Worm (Caenorhabditis elegans) whole organism, L4 larva: ENCODE data around the gene rbm-7.
A peak's percentile ranks its signal among the peaks of the same experiment; 100 is the strongest.

ENCODE experiments used
- D1046.2 ChIP-seq: fragments of 200-800 bp; sonication (Bioruptor generic); IDR thresholded peaks from 2 replicates; pipeline ENCODE4 v1.3.6; 2022; ENCODE audit warnings: missing genetic modification characterization, missing compliant biosample characterization
- F44E2.7 ChIP-seq: fragments of 200-800 bp; sonication (Bioruptor generic); IDR thresholded peaks from 2 replicates; pipeline ENCODE4 v2.1.2; 2022; ENCODE audit warnings: missing genetic modification characterization, missing compliant biosample characterization
- F49E8.2 ChIP-seq: sonication (generic microtip); optimal IDR thresholded peaks from 2 replicates; lab custom pipeline; 2016; ENCODE audit warnings: missing compliant biosample characterization, mild to moderate bottlenecking, missing genetic modification characterization, borderline replicate concordance
- Y48G9A.11 ChIP-seq: fragments of 200-800 bp; sonication (Bioruptor generic); IDR thresholded peaks from 2 replicates; pipeline ENCODE4 v1.3.6; 2022; ENCODE audit warnings: missing genetic modification reagents, missing genetic modification characterization, missing compliant biosample characterization
- ZK546.5 ChIP-seq, 2 experiments: sonication (generic microtip); optimal IDR thresholded peaks; 2 replicates each; lab custom pipeline; 2017; ENCODE audit warnings: missing biosample characterization in 2 of 2, missing genetic modification characterization in 2 of 2
- aly-2 ChIP-seq: sonication (generic microtip); optimal IDR thresholded peaks from 2 replicates; lab custom pipeline; 2018; ENCODE audit warnings: missing biosample characterization, missing genetic modification characterization
- ama-1 ChIP-seq: fragments of 150-350 bp; optimal IDR thresholded peaks from 2 replicates; lab custom pipeline; 2014; ENCODE audit warnings: inconsistent platforms, mixed read lengths
- arid-1 ChIP-seq: fragments of 200-800 bp; sonication (Bioruptor generic); conservative IDR thresholded peaks from 2 replicates; pipeline ENCODE4 v1.3.6; 2022; ENCODE audit warnings: missing genetic modification reagents, missing genetic modification characterization, missing compliant biosample characterization
- ceh-28 ChIP-seq: fragments of 150-350 bp; optimal IDR thresholded peaks from 2 replicates; lab custom pipeline; 2014; ENCODE audit warnings: missing biosample characterization, missing genetic modification reagents, missing genetic modification characterization
- ceh-44 ChIP-seq: fragments of 200-800 bp; sonication (Bioruptor generic); IDR thresholded peaks from 2 replicates; pipeline ENCODE4 v1.3.6; 2022; ENCODE audit warnings: missing genetic modification reagents, missing genetic modification characterization, missing compliant biosample characterization
- ceh-62 ChIP-seq: sonication (generic microtip); optimal IDR thresholded peaks from 2 replicates; lab custom pipeline; 2017; ENCODE audit warnings: missing biosample characterization, missing genetic modification characterization
- ces-1 ChIP-seq: fragments of 150-350 bp; sonication (generic microtip); optimal IDR thresholded peaks from 4 replicates; lab custom pipeline; 2014; ENCODE audit warnings: missing biosample characterization, missing genetic modification reagents, missing genetic modification characterization
- cey-2 ChIP-seq: sonication (generic microtip); optimal IDR thresholded peaks from 3 replicates; lab custom pipeline; 2017; ENCODE audit warnings: missing genetic modification characterization, mild to moderate bottlenecking, missing compliant biosample characterization, antibody characterized with exemption, borderline replicate concordance; ENCODE audit not compliant: insufficient read depth
- ctbp-1 ChIP-seq: fragments of 200-800 bp; sonication (Bioruptor generic); IDR thresholded peaks from 2 replicates; pipeline ENCODE4 v1.3.6; 2022; ENCODE audit warnings: missing genetic modification reagents, missing genetic modification characterization, missing compliant biosample characterization
- daf-16 ChIP-seq, 3 experiments: sonication (generic microtip); optimal IDR thresholded peaks; 2 replicates each; lab custom pipeline; 2016 to 2017; ENCODE audit warnings: missing genetic modification characterization in 3 of 3, missing genetic modification reagents in 3 of 3, mild to moderate bottlenecking in 2 of 3, missing compliant biosample characterization in 2 of 3, missing biosample characterization in 1 of 3, moderate library complexity in 1 of 3
- dmd-6 ChIP-seq: fragments of 200-800 bp; sonication (Bioruptor generic); IDR thresholded peaks from 2 replicates; pipeline ENCODE4 v1.3.6; 2022; ENCODE audit warnings: missing genetic modification reagents, missing genetic modification characterization, missing compliant biosample characterization
- dpl-1 ChIP-seq: fragments of 150-350 bp; optimal IDR thresholded peaks from 2 replicates; lab custom pipeline; 2014; ENCODE audit warnings: missing biosample characterization, missing genetic modification reagents, missing genetic modification characterization
- dve-1 ChIP-seq: sonication (generic microtip); optimal IDR thresholded peaks from 2 replicates; lab custom pipeline; 2017; ENCODE audit warnings: antibody characterized with exemption, mild to moderate bottlenecking, missing genetic modification characterization, missing compliant biosample characterization; ENCODE audit not compliant: insufficient read depth
- egl-27 ChIP-seq: sonication (generic microtip); optimal IDR thresholded peaks from 3 replicates; lab custom pipeline; 2017; ENCODE audit warnings: missing biosample characterization, missing genetic modification reagents, missing genetic modification characterization
- egl-43 ChIP-seq: fragments of 200-800 bp; sonication (Bioruptor generic); IDR thresholded peaks from 2 replicates; pipeline ENCODE4 v1.3.6; 2022; ENCODE audit warnings: missing genetic modification reagents, missing genetic modification characterization, missing compliant biosample characterization
- fos-1 ChIP-seq: fragments of 150-350 bp; optimal IDR thresholded peaks from 2 replicates; lab custom pipeline; 2014; ENCODE audit warnings: missing biosample characterization, missing genetic modification characterization
- lsy-2 ChIP-seq, 2 experiments: fragments of 150-350 bp in 1 of 2; sonication (generic microtip) in 1 of 2; optimal IDR thresholded peaks; 2 replicates each; lab custom pipeline; 2014 to 2017; ENCODE audit warnings: missing biosample characterization in 2 of 2, missing genetic modification characterization in 2 of 2
- mep-1 ChIP-seq: fragments of 150-350 bp; sonication (generic microtip); optimal IDR thresholded peaks from 3 replicates; lab custom pipeline; 2014; ENCODE audit warnings: missing biosample characterization, missing genetic modification characterization
- mes-2 ChIP-seq: sonication (generic microtip); optimal IDR thresholded peaks from 2 replicates; lab custom pipeline; 2016; ENCODE audit warnings: missing genotype, mild to moderate bottlenecking, missing genetic modification characterization, missing compliant biosample characterization; ENCODE audit not compliant: poor library complexity, severe bottlenecking
- nhr-28 ChIP-seq: fragments of 150-350 bp; optimal IDR thresholded peaks from 2 replicates; lab custom pipeline; 2014; ENCODE audit warnings: missing biosample characterization, missing genetic modification characterization
- nhr-48 ChIP-seq: sonication (generic microtip); optimal IDR thresholded peaks from 2 replicates; lab custom pipeline; 2016; ENCODE audit warnings: mild to moderate bottlenecking, missing genetic modification characterization, missing compliant biosample characterization
- nhr-6 ChIP-seq: fragments of 150-350 bp; optimal IDR thresholded peaks from 2 replicates; lab custom pipeline; 2014; ENCODE audit warnings: missing biosample characterization, missing genetic modification characterization
- pqm-1 ChIP-seq: sonication (generic microtip); optimal IDR thresholded peaks from 2 replicates; lab custom pipeline; 2017; ENCODE audit warnings: missing biosample characterization, missing genetic modification characterization
- sdz-12 ChIP-seq: fragments of 200-800 bp; sonication (Bioruptor generic); optimal IDR thresholded peaks from 2 replicates; lab custom pipeline; 2018; ENCODE audit warnings: mild to moderate bottlenecking, missing genetic modification characterization, missing compliant biosample characterization
- set-16 ChIP-seq: fragments of 200-800 bp; sonication (Bioruptor generic); IDR thresholded peaks from 2 replicates; pipeline ENCODE4 v1.3.6; 2022; ENCODE audit warnings: missing genetic modification reagents, missing genetic modification characterization, missing compliant biosample characterization
- skn-1 ChIP-seq: fragments of 150-350 bp; optimal IDR thresholded peaks from 2 replicates; lab custom pipeline; 2014; ENCODE audit warnings: missing biosample characterization, missing genetic modification characterization
- snpc-4 ChIP-seq: fragments of 150-350 bp; optimal IDR thresholded peaks from 2 replicates; lab custom pipeline; 2014; ENCODE audit warnings: missing biosample characterization, missing genetic modification characterization
- spr-1 ChIP-seq: sonication (generic microtip); optimal IDR thresholded peaks from 2 replicates; lab custom pipeline; 2016; ENCODE audit warnings: mild to moderate bottlenecking, missing genetic modification characterization, missing compliant biosample characterization
- tag-97 ChIP-seq: fragments of 200-800 bp; sonication (Bioruptor generic); IDR thresholded peaks from 2 replicates; pipeline ENCODE4 v1.3.6; 2022; ENCODE audit warnings: missing genetic modification characterization, missing compliant biosample characterization
- unc-130 ChIP-seq: sonication (generic microtip); optimal IDR thresholded peaks from 2 replicates; lab custom pipeline; 2016; ENCODE audit warnings: missing genetic modification reagents, missing genetic modification characterization, missing compliant biosample characterization
- unc-39 ChIP-seq: sonication (generic microtip); optimal IDR thresholded peaks from 2 replicates; lab custom pipeline; 2017; ENCODE audit warnings: missing biosample characterization, missing genetic modification characterization
- unc-62 ChIP-seq, 3 experiments: fragments of 150-350 bp in 1 of 3; sonication (generic microtip); optimal IDR thresholded peaks in 2 of 3; peaks in 1 of 3; 1 replicate in 1 of 3; 2 replicates in 2 of 3; lab custom pipeline; 2014 to 2017; ENCODE audit warnings: missing biosample characterization in 3 of 3, missing genetic modification characterization in 3 of 3, missing genetic modification reagents in 3 of 3, missing genotype in 1 of 3
- zip-11 ChIP-seq: fragments of 200-800 bp; sonication (Bioruptor generic); IDR thresholded peaks from 2 replicates; pipeline ENCODE4 v1.3.6; 2022; ENCODE audit warnings: missing genetic modification characterization, missing compliant biosample characterization

rbm-7 gene

DNA sequence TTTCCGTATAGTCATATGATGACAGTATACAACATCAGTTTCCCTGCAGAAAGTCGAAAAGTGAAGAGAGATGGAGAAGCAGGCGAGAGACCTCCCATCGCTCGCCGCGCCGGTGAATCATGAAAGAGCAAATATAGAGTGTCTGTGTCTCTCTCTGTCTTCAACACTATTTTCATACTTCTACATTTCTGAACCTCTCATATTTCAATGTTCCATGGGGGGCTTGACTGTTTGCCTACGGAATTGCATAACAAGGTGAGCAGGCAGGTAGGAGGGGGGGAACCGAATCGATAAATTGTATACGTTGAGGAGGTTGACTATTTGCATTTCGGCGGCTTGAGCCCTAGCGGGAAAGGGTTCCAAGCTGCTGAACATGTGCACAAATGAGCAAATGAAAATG lies 11.8 kb downstream of the rbm-7 start (continued):
- TF ChIP-seq skn-1 (tag; lab: Kevin White, UChicago) (no peak), ZK546.5 (tag; optimal IDR thresholded peaks at IDR 0.05; lab: Kevin White, UChicago) (no peak), D1046.2 (GFP tag; lab: Robert Waterston, UW) (no peak), fos-1 (no peak), dmd-6 (GFP tag; lab: Robert Waterston, UW) (peak; percentile 30; the same call in 1 of the 2 replicates), tag-97 (GFP tag; lab: Robert Waterston, UW) (no peak), Y48G9A.11 (GFP tag; lab: Robert Waterston, UW) (no peak), ceh-28 (tag; lab: Kevin White, UChicago) (peak; percentile 11), F44E2.7 (GFP tag; lab: Robert Waterston, UW) (no peak), egl-43 (GFP tag; lab: Robert Waterston, UW) (no peak), arid-1 (GFP tag; lab: Robert Waterston, UW) (no peak), unc-39 (tag; lab: Kevin White, UChicago) (no peak), dpl-1 (peak; percentile 6), unc-130 (GFP tag; lab: Kevin White, UChicago) (no peak), egl-27 (no peak), nhr-6 (tag; lab: Kevin White, UChicago) (peak; percentile 86), ceh-44 (no peak)

DNA sequence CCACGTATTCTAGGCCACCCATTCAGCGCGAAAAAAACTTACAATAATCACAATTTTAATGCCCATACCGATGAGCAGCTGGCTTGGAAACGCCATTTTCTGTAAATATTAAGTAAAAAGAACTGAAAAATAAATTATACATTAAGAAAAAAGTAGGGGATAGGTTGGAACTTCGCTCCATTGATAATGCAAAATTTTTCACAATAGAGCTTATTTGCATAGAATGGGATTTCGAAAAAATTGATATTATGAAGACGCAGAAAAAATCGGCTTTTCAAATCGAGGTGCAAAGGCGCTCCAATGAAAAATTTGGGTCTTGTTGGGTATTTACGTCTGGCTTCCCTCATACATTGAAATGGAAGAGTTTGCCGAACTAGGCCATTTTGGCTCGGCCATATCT lies 13.1 kb downstream of the rbm-7 start, which contains the start of gene Y37D8A.16:
TSS of gene Y37D8A.16 (minus strand) at position 101 of the 400 bp plus-strand sequence.
- TF ChIP-seq ama-1 (lab: Kevin White, UChicago), result no peak
- TF ChIP-seq spr-1, result no peak
- TF ChIP-seq nhr-28, result no peak
- no peak for TF ChIP-seq ceh-62

DNA sequence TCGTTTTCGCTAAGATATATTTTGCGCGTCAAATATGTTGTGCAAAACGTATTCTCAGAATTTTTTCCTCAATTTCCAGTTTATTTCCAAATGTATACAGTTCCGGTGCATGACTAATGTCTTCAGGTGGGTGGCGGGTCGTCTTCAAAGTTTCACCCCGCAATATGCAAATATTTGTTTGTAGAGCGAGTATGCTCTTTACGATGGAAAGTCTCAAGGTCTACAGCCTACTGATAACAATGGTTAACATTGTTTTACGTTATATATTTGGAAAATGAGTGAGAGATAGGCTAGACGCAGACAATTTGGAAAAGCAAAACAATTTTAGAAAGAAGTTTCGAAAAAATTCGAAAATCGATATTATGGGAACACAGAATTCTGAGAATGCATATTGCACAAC lies 13.8 kb downstream of the rbm-7 start:
- no peak for TF ChIP-seq ctbp-1 (GFP tag; lab: Robert Waterston, UW)
- TF ChIP-seq mes-2 (tag; lab: Kevin White, UChicago), result peak; percentile 32
- TF ChIP-seq mep-1 (tag; lab: Kevin White, UChicago), result peak; percentile 40
- TF ChIP-seq daf-16 (GFP tag; optimal IDR thresholded peaks at IDR 0.05; lab: Kevin White, UChicago), result no peak
- peak; percentile 62 for TF ChIP-seq daf-16 (tag; optimal IDR thresholded peaks at IDR 0.05; lab: Kevin White, UChicago)
- TF ChIP-seq dve-1, result peak; percentile 42
- TF ChIP-seq pqm-1 (tag; lab: Kevin White, UChicago), result peak; percentile 30
- no peak for TF ChIP-seq set-16 (GFP tag; lab: Robert Waterston, UW)
- TF ChIP-seq lsy-2 (tag; optimal IDR thresholded peaks at IDR 0.05; lab: Kevin White, UChicago), result peak in 1 of 2 experiments; percentile 19

DNA sequence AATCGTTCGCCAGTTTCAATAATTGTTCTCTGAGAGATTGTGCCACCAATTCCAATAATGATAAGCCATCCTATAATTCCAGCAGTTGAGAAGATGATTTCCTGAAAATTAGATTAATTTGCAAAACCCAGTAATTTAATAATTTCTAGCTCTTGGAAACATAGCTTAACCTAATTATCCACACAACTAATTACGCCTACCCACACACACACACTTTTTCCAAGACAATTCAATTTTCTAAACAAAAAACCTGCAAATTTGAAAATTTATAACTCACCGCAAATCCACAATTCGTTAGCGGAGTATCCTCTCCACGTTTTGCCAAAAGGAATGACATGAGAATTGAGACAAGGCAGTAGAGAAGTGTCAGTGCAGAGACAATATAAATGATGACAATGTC lies 15.2 kb downstream of the rbm-7 start:
- TF ChIP-seq F49E8.2 (tag; lab: Kevin White, UChicago) (no peak), ces-1 (GFP tag; lab: Kevin White, UChicago) (peak; percentile 18), sdz-12 (no peak), fos-1 (no peak), nhr-48 (no peak)
- TF ChIP-seq, all 104 proteins: peak for 1

DNA sequence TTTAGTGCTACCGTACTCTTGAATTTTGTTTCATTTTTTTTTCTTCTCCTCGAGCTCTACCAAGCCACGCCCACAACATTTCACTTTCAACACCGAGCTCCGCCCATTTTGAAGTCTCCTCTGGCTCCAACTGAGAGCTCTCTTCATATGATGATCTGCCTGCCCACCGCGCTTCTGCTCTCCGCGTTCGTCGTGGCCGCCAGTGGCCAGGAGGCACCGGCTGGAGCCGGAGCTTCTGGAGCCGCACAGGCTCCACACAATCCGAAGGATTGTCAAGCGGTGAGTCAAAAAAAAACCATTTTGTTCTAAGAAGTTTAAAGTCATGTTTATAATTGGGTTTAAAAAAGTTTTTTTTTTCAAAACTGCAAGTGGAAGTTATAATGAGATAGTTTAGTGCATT lies 21.3 kb downstream of the rbm-7 start, which contains the start of gene flp-14:
TSS of gene flp-14 (plus strand) at position 146 of the 400 bp plus-strand sequence.
- peak in 1 of 2 experiments; percentile 61 for TF ChIP-seq unc-62 (GFP tag; optimal IDR thresholded peaks at IDR 0.05 in 1 of 2; lab: Kevin White, UChicago)
- TF ChIP-seq unc-62 (tag; optimal IDR thresholded peaks at IDR 0.05; lab: Kevin White, UChicago), result no peak
- no peak for TF ChIP-seq arid-1 (GFP tag; lab: Robert Waterston, UW)
- TF ChIP-seq cey-2 (tag; lab: Kevin White, UChicago), result no peak
- TF ChIP-seq aly-2 (tag; lab: Kevin White, UChicago), result no peak
- no peak for TF ChIP-seq snpc-4
- TF ChIP-seq unc-130 (GFP tag; lab: Kevin White, UChicago), result no peak
- no peak for TF ChIP-seq tag-97 (GFP tag; lab: Robert Waterston, UW)
- TF ChIP-seq zip-11 (GFP tag; lab: Robert Waterston, UW), result no peak
- peak; percentile 92 for TF ChIP-seq set-16 (GFP tag; lab: Robert Waterston, UW)
